Worm (Caenorhabditis elegans) whole organism, mixed stage, embryonic: ENCODE measurements around the gene clec-64.

Source experiments
- ham-2 ChIP-seq: fragments of 200-800 bp; sonication (Bioruptor generic); optimal IDR thresholded peaks from 2 replicates; lab custom pipeline; 2018; ENCODE audit warnings: mild to moderate bottlenecking, missing genetic modification characterization, missing compliant biosample characterization
- lin-32 ChIP-seq: fragments of 200-800 bp; sonication (Bioruptor generic); optimal IDR thresholded peaks from 2 replicates; lab custom pipeline; 2018; ENCODE audit warnings: mild to moderate bottlenecking, missing genetic modification characterization, missing compliant biosample characterization
- lsy-2 ChIP-seq: fragments of 150-350 bp; optimal IDR thresholded peaks from 2 replicates; lab custom pipeline; 2014; ENCODE audit warnings: missing biosample characterization, missing genetic modification characterization
- snpc-4 ChIP-seq: fragments of 150-350 bp; optimal IDR thresholded peaks from 2 replicates; lab custom pipeline; 2014; ENCODE audit warnings: missing biosample characterization, missing genetic modification characterization
- ztf-11 ChIP-seq: fragments of 150-350 bp; optimal IDR thresholded peaks from 2 replicates; lab custom pipeline; 2014; ENCODE audit warnings: missing biosample characterization, missing genetic modification characterization

- TF ChIP-seq snpc-4 (tag; lab: Kevin White, UChicago) (no peak), lsy-2 (no peak), ham-2 (no peak), lin-32 (GFP tag; lab: Kevin White, UChicago) (no peak), ztf-11 (tag; lab: Kevin White, UChicago) (no peak)
These were observed 47.9 kb upstream of the clec-64 start, which contains the start of gene Y46G5A.28 for ce11 chrII:12850129-12850528.
